Fruit fly (Drosophila melanogaster) whole organism: ENCODE measurements around the gene park.

ENCODE experiments used
- CG8478 ChIP-seq: fragments of >200 bp; optimal IDR thresholded peaks from 2 replicates; lab custom pipeline; 2018; ENCODE audit warnings: inconsistent platforms
- Dll ChIP-seq: fragments of >200 bp; optimal IDR thresholded peaks from 2 replicates; lab custom pipeline; 2017
- EcR ChIP-seq, 2 experiments: fragments of >200 bp; optimal IDR thresholded peaks; 2 replicates each; lab custom pipeline; 2017; ENCODE audit warnings: missing biosample characterization in 2 of 2, missing genetic modification characterization in 2 of 2, missing genetic modification reagents in 2 of 2
- pan ChIP-seq: fragments of >200 bp; optimal IDR thresholded peaks from 2 replicates; lab custom pipeline; 2017
- psq ChIP-seq: fragments of >200 bp; optimal IDR thresholded peaks from 2 replicates; lab custom pipeline; 2017
- usp ChIP-seq: fragments of >200 bp; optimal IDR thresholded peaks from 2 replicates; lab custom pipeline; 2017; ENCODE audit warnings: missing biosample characterization, missing genetic modification characterization, mixed read lengths

park gene

dm6 chr3L:21224701-21225223, 28.1 kb upstream of the park start:
- no peak for TF ChIP-seq psq (lab: Kevin White, UChicago)
- TF ChIP-seq usp (GFP tag; lab: Kevin White, UChicago): no peak
- no peak for TF ChIP-seq pan (lab: Kevin White, UChicago)
- TF ChIP-seq EcR (GFP tag; optimal IDR thresholded peaks at IDR 0.05; lab: Kevin White, UChicago): peak; percentile 85 to 99

dm6 chr3L:21224274-21224673, 27.6 kb upstream of the park start:
- TF ChIP-seq pan (lab: Kevin White, UChicago): no peak
- TF ChIP-seq psq (lab: Kevin White, UChicago): no peak
- TF ChIP-seq Dll (lab: Kevin White, UChicago): no peak
- no peak for TF ChIP-seq EcR (GFP tag; optimal IDR thresholded peaks at IDR 0.05; lab: Kevin White, UChicago)
- no peak for TF ChIP-seq CG8478 (lab: Kevin White, UChicago)
- TF ChIP-seq usp (GFP tag; lab: Kevin White, UChicago): no peak

dm6 chr3L:21223268-21223667, 26.6 kb upstream of the park start:
- TF ChIP-seq EcR (GFP tag; optimal IDR thresholded peaks at IDR 0.05; lab: Kevin White, UChicago) (no peak), Dll (lab: Kevin White, UChicago) (no peak), usp (GFP tag; lab: Kevin White, UChicago) (no peak), CG8478 (lab: Kevin White, UChicago) (no peak), pan (lab: Kevin White, UChicago) (no peak), psq (lab: Kevin White, UChicago) (no peak)

dm6 chr3L:21220100-21220499, 23.4 kb upstream of the park start, which contains the start of gene CG43219:
Gene CG43219, plus strand, starts transcription at chr3L:21220400.
- TF ChIP-seq psq (lab: Kevin White, UChicago) (no peak), usp (GFP tag; lab: Kevin White, UChicago) (no peak), Dll (lab: Kevin White, UChicago) (no peak), pan (lab: Kevin White, UChicago) (no peak), CG8478 (lab: Kevin White, UChicago) (no peak), EcR (GFP tag; optimal IDR thresholded peaks at IDR 0.05; lab: Kevin White, UChicago) (no peak)

- TF ChIP-seq usp (GFP tag; lab: Kevin White, UChicago) (no peak), EcR (GFP tag; optimal IDR thresholded peaks at IDR 0.05; lab: Kevin White, UChicago) (no peak), CG8478 (lab: Kevin White, UChicago) (no peak), psq (lab: Kevin White, UChicago) (no peak), pan (lab: Kevin White, UChicago) (no peak), Dll (lab: Kevin White, UChicago) (no peak)
Observed at dm6 chr3L:21219160-21219559, 22.5 kb upstream of the park start.

- no peak for TF ChIP-seq CG8478 (lab: Kevin White, UChicago)
- no peak for TF ChIP-seq psq (lab: Kevin White, UChicago)
- no peak for TF ChIP-seq EcR (GFP tag; optimal IDR thresholded peaks at IDR 0.05; lab: Kevin White, UChicago)
Observed at dm6 chr3L:21216697-21217291, 20.1 kb upstream of the park start, which contains the start of the genes Trmt112 and Ilk. Gene Trmt112, minus strand, starts transcription at chr3L:21216839. Gene Ilk, plus strand, starts transcription at chr3L:21216901.

- no peak for TF ChIP-seq EcR (GFP tag; optimal IDR thresholded peaks at IDR 0.05; lab: Kevin White, UChicago)
- no peak for TF ChIP-seq psq (lab: Kevin White, UChicago)
- no peak for TF ChIP-seq usp (GFP tag; lab: Kevin White, UChicago)
Observed at dm6 chr3L:21209921-21210532, 13.4 kb upstream of the park start, which contains the start of the genes CG10510 and CG10508. Gene CG10510, minus strand, starts transcription at chr3L:21210084. Gene CG10508, plus strand, starts transcription at chr3L:21210215.

dm6 chr3L:21206486-21206885, 9.8 kb upstream of the park start:
- TF ChIP-seq psq (lab: Kevin White, UChicago) (no peak), CG8478 (lab: Kevin White, UChicago) (no peak), pan (lab: Kevin White, UChicago) (no peak), usp (GFP tag; lab: Kevin White, UChicago) (no peak), Dll (lab: Kevin White, UChicago) (no peak), EcR (GFP tag; optimal IDR thresholded peaks at IDR 0.05; lab: Kevin White, UChicago) (no peak)

dm6 chr3L:21205496-21205824, 8.8 kb upstream of the park start:
- TF ChIP-seq EcR (GFP tag; optimal IDR thresholded peaks at IDR 0.05; lab: Kevin White, UChicago) (no peak), CG8478 (lab: Kevin White, UChicago) (no peak), Dll (lab: Kevin White, UChicago) (no peak), usp (GFP tag; lab: Kevin White, UChicago) (no peak), psq (lab: Kevin White, UChicago) (no peak), pan (lab: Kevin White, UChicago) (no peak)

dm6 chr3L:21204581-21205495, 8.2 kb upstream of the park start:
- TF ChIP-seq CG8478 (lab: Kevin White, UChicago): no peak
- no peak for TF ChIP-seq pan (lab: Kevin White, UChicago)
- no peak for TF ChIP-seq usp (GFP tag; lab: Kevin White, UChicago)
- no peak for TF ChIP-seq EcR (GFP tag; optimal IDR thresholded peaks at IDR 0.05; lab: Kevin White, UChicago)
- TF ChIP-seq psq (lab: Kevin White, UChicago): no peak
- TF ChIP-seq Dll (lab: Kevin White, UChicago): no peak
